Fruit fly (Drosophila melanogaster) whole organism, embryonic: ENCODE data around the gene CG17249.

ENCODE experiments used
- Atf6 ChIP-seq: fragments of 200-800 bp; sonication (Bioruptor generic); IDR thresholded peaks from 2 replicates; pipeline ENCODE4 v1.3.6; 2022; ENCODE audit warnings: missing biosample characterization, missing genetic modification characterization
- BEAF-32 ChIP-seq: fragments of 200-800 bp; sonication (Bioruptor generic); optimal IDR thresholded peaks from 3 replicates; lab custom pipeline; 2017; ENCODE audit warnings: missing biosample characterization, missing genetic modification characterization, mild to moderate bottlenecking, moderate library complexity, missing genetic modification reagents
- Bgb ChIP-seq: fragments of 200-800 bp; sonication (Bioruptor generic); IDR thresholded peaks from 2 replicates; pipeline ENCODE4 v1.3.6; 2022; ENCODE audit warnings: missing biosample characterization, missing genetic modification characterization; ENCODE audit not compliant: partially characterized antibody
- CG11247 ChIP-seq: fragments of 200-800 bp; sonication (Bioruptor generic); IDR thresholded peaks from 2 replicates; pipeline ENCODE4 v1.3.6; 2022; ENCODE audit warnings: missing biosample characterization, missing genetic modification characterization
- CG11695 ChIP-seq: fragments of 200-800 bp; sonication (Bioruptor generic); IDR thresholded peaks from 3 replicates; pipeline ENCODE4 v1.3.6; 2022; ENCODE audit warnings: missing biosample characterization, missing genetic modification characterization
- CG11696 ChIP-seq: fragments of 200-800 bp; sonication (Bioruptor generic); IDR thresholded peaks from 2 replicates; pipeline ENCODE4 v1.3.6; 2022; ENCODE audit warnings: missing biosample characterization, missing genetic modification characterization
- CG12942 ChIP-seq: fragments of 200-800 bp; sonication (Bioruptor generic); optimal IDR thresholded peaks from 3 replicates; lab custom pipeline; 2016; ENCODE audit warnings: missing biosample characterization, missing genetic modification characterization
- CG13123 ChIP-seq: fragments of 200-800 bp; sonication (Bioruptor generic); optimal IDR thresholded peaks from 2 replicates; lab custom pipeline; 2016; ENCODE audit warnings: missing biosample characterization, missing genetic modification characterization
- CG13624 ChIP-seq: fragments of 200-800 bp; sonication (Bioruptor generic); optimal IDR thresholded peaks from 2 replicates; lab custom pipeline; 2016; ENCODE audit warnings: missing biosample characterization, missing genetic modification characterization
- CG13894 ChIP-seq: fragments of 200-800 bp; sonication (Bioruptor generic); optimal IDR thresholded peaks from 3 replicates; lab custom pipeline; 2018; ENCODE audit warnings: missing biosample characterization, mild to moderate bottlenecking, missing genetic modification characterization, moderate library complexity
- CG17361 ChIP-seq: fragments of 200-800 bp; sonication (Bioruptor generic); IDR thresholded peaks from 3 replicates; pipeline ENCODE4 v1.3.6; 2022; ENCODE audit warnings: missing biosample characterization, missing genetic modification characterization
- CG1792 ChIP-seq: fragments of 200-800 bp; sonication (Bioruptor generic); optimal IDR thresholded peaks from 2 replicates; lab custom pipeline; 2016; ENCODE audit warnings: missing biosample characterization, missing genetic modification characterization
- CG1832 ChIP-seq: fragments of 200-800 bp; sonication (Bioruptor generic); optimal IDR thresholded peaks from 2 replicates; lab custom pipeline; 2017; ENCODE audit warnings: missing biosample characterization, mild to moderate bottlenecking, missing genetic modification characterization, inconsistent platforms
- CG2199 ChIP-seq: fragments of 200-800 bp; sonication (Bioruptor generic); IDR thresholded peaks from 3 replicates; pipeline ENCODE4 v1.3.6; 2022; ENCODE audit warnings: missing biosample characterization, missing genetic modification characterization
- CG2875 ChIP-seq: fragments of 200-800 bp; sonication (Bioruptor generic); optimal IDR thresholded peaks from 2 replicates; lab custom pipeline; 2017; ENCODE audit warnings: missing biosample characterization, mild to moderate bottlenecking, missing genetic modification characterization, missing genetic modification reagents
- CG42726 ChIP-seq: fragments of 200-800 bp; sonication (Bioruptor generic); IDR thresholded peaks from 2 replicates; pipeline ENCODE4 v1.3.6; 2022; ENCODE audit warnings: missing biosample characterization, missing genetic modification characterization; ENCODE audit not compliant: partially characterized antibody
- CG7745 ChIP-seq: fragments of 200-800 bp; sonication (Bioruptor generic); optimal IDR thresholded peaks from 2 replicates; lab custom pipeline; 2018; ENCODE audit warnings: missing biosample characterization, mild to moderate bottlenecking, missing genetic modification characterization, moderate library complexity
- CG7963 ChIP-seq: fragments of 200-800 bp; sonication (Bioruptor generic); IDR thresholded peaks from 3 replicates; pipeline ENCODE4 v1.3.6; 2022; ENCODE audit warnings: missing biosample characterization, missing genetic modification characterization; ENCODE audit not compliant: partially characterized antibody
- CkIIα-i1 ChIP-seq: fragments of 200-800 bp; sonication (Bioruptor generic); IDR thresholded peaks from 2 replicates; pipeline ENCODE4 v1.3.6; 2022; ENCODE audit warnings: missing biosample characterization, missing genetic modification characterization
- E2f2 ChIP-seq: fragments of 200-800 bp; sonication (Bioruptor generic); IDR thresholded peaks from 2 replicates; pipeline ENCODE4 v1.3.6; 2022; ENCODE audit warnings: missing biosample characterization, missing genetic modification characterization
- ERR ChIP-seq: fragments of 200-800 bp; sonication (Bioruptor generic); optimal IDR thresholded peaks from 2 replicates; lab custom pipeline; 2016; ENCODE audit warnings: missing biosample characterization, missing genetic modification characterization
- Hr39 ChIP-seq: fragments of >200 bp; optimal IDR thresholded peaks from 2 replicates; lab custom pipeline; 2017
- Max ChIP-seq: fragments of 200-800 bp; sonication (Bioruptor generic); optimal IDR thresholded peaks from 2 replicates; lab custom pipeline; 2016; ENCODE audit warnings: missing biosample characterization, mild to moderate bottlenecking, missing genetic modification characterization
- Sox102F ChIP-seq: fragments of 200-800 bp; sonication (Bioruptor generic); optimal IDR thresholded peaks from 2 replicates; lab custom pipeline; 2018; ENCODE audit warnings: missing biosample characterization, mild to moderate bottlenecking, missing genetic modification characterization, moderate library complexity
- abd-A ChIP-seq: fragments of 200-800 bp; sonication (Bioruptor generic); optimal IDR thresholded peaks from 3 replicates; lab custom pipeline; 2019; ENCODE audit warnings: missing biosample characterization, mild to moderate bottlenecking, missing genetic modification characterization, moderate library complexity
- ac ChIP-seq: fragments of 200-800 bp; sonication (Bioruptor generic); optimal IDR thresholded peaks from 3 replicates; lab custom pipeline; 2017; ENCODE audit warnings: missing biosample characterization, mild to moderate bottlenecking, missing genetic modification characterization
- cato ChIP-seq: fragments of 200-800 bp; sonication (Bioruptor generic); optimal IDR thresholded peaks from 2 replicates; lab custom pipeline; 2016; ENCODE audit warnings: missing biosample characterization, missing genetic modification characterization, borderline replicate concordance
- cwo ChIP-seq: fragments of 200-800 bp; sonication (Bioruptor generic); optimal IDR thresholded peaks from 3 replicates; lab custom pipeline; 2017; ENCODE audit warnings: missing biosample characterization, missing genetic modification characterization, mild to moderate bottlenecking, moderate library complexity, missing genetic modification reagents
- dati ChIP-seq: fragments of 200-800 bp; sonication (Bioruptor generic); IDR thresholded peaks from 2 replicates; pipeline ENCODE4 v1.3.6; 2022; ENCODE audit warnings: missing biosample characterization, missing genetic modification characterization
- emc ChIP-seq: fragments of 200-800 bp; sonication (Bioruptor generic); optimal IDR thresholded peaks from 2 replicates; lab custom pipeline; 2016; ENCODE audit warnings: missing biosample characterization, missing genetic modification characterization
- grn ChIP-seq: fragments of 200-800 bp; sonication (Bioruptor generic); optimal IDR thresholded peaks from 3 replicates; lab custom pipeline; 2017; ENCODE audit warnings: missing biosample characterization, missing genetic modification characterization
- gro ChIP-seq: fragments of 200-800 bp; sonication (Bioruptor generic); optimal IDR thresholded peaks from 2 replicates; lab custom pipeline; 2016; ENCODE audit warnings: missing biosample characterization, missing genetic modification characterization
- gsb ChIP-seq: fragments of 200-800 bp; sonication (Bioruptor generic); IDR thresholded peaks from 2 replicates; pipeline ENCODE4 v1.3.6; 2022; ENCODE audit warnings: missing biosample characterization, missing genetic modification characterization
- gt ChIP-seq: fragments of 200-800 bp; sonication (Bioruptor generic); IDR thresholded peaks from 2 replicates; pipeline ENCODE4 v1.3.6; 2022; ENCODE audit warnings: missing biosample characterization, missing genetic modification characterization
- hb ChIP-seq: fragments of 200-800 bp; sonication (Bioruptor generic); IDR thresholded peaks from 3 replicates; pipeline ENCODE4 v1.3.6; 2022; ENCODE audit warnings: missing biosample characterization, missing genetic modification characterization; ENCODE audit not compliant: partially characterized antibody
- jing ChIP-seq: fragments of 200-800 bp; sonication (Bioruptor generic); optimal IDR thresholded peaks from 2 replicates; lab custom pipeline; 2018; ENCODE audit warnings: missing biosample characterization, mild to moderate bottlenecking, missing genetic modification characterization
- nmo ChIP-seq: fragments of 200-800 bp; sonication (Bioruptor generic); optimal IDR thresholded peaks from 2 replicates; lab custom pipeline; 2018; ENCODE audit warnings: missing biosample characterization, mild to moderate bottlenecking, missing genetic modification characterization, moderate library complexity
- oc ChIP-seq: fragments of 200-800 bp; sonication (Bioruptor generic); optimal IDR thresholded peaks from 2 replicates; lab custom pipeline; 2018; ENCODE audit warnings: missing biosample characterization, mild to moderate bottlenecking, missing genetic modification characterization, moderate library complexity
- pan ChIP-seq, 4 experiments: fragments of >200 bp in 3 of 4; fragments of 200-800 bp in 1 of 4; sonication (Bioruptor generic) in 1 of 4; optimal IDR thresholded peaks in 3 of 4; IDR thresholded peaks in 1 of 4; 2 replicates each; pipeline versions ENCODE4 v1.3.6 to Lab custom; 2017 to 2022; ENCODE audit warnings: missing biosample characterization in 2 of 4, missing genetic modification characterization in 2 of 4, mixed read lengths in 1 of 4
- pfk ChIP-seq: fragments of 200-800 bp; sonication (Bioruptor generic); optimal IDR thresholded peaks from 2 replicates; lab custom pipeline; 2018; ENCODE audit warnings: missing biosample characterization, mild to moderate bottlenecking, missing genetic modification characterization, moderate library complexity
- salm ChIP-seq: fragments of 200-800 bp; sonication (Bioruptor generic); optimal IDR thresholded peaks from 2 replicates; lab custom pipeline; 2018; ENCODE audit warnings: missing biosample characterization, mild to moderate bottlenecking, missing genetic modification characterization
- sc ChIP-seq, 3 experiments: fragments of >200 bp in 2 of 3; fragments of 200-800 bp in 1 of 3; sonication (Bioruptor generic) in 1 of 3; optimal IDR thresholded peaks; 2 replicates in 2 of 3; 3 replicates in 1 of 3; lab custom pipeline; 2017; ENCODE audit warnings: mild to moderate bottlenecking in 1 of 3, missing biosample characterization in 1 of 3, missing genetic modification characterization in 1 of 3, missing genetic modification reagents in 1 of 3
- sd ChIP-seq: fragments of 200-800 bp; sonication (Bioruptor generic); optimal IDR thresholded peaks from 3 replicates; lab custom pipeline; 2018; ENCODE audit warnings: missing biosample characterization, mild to moderate bottlenecking, missing genetic modification characterization, moderate library complexity
- slbo ChIP-seq: fragments of 200-800 bp; sonication (Bioruptor generic); IDR thresholded peaks from 2 replicates; pipeline ENCODE4 v1.3.6; 2022; ENCODE audit warnings: missing biosample characterization, missing genetic modification characterization
- stwl ChIP-seq: fragments of 200-800 bp; sonication (Bioruptor generic); optimal IDR thresholded peaks from 3 replicates; lab custom pipeline; 2018; ENCODE audit warnings: missing biosample characterization, mild to moderate bottlenecking, missing genetic modification characterization, moderate library complexity
- sug ChIP-seq: fragments of 200-800 bp; optimal IDR thresholded peaks from 2 replicates; lab custom pipeline; 2019; ENCODE audit warnings: missing biosample characterization, mild to moderate bottlenecking, missing genetic modification characterization, moderate library complexity
- tup ChIP-seq: fragments of 200-800 bp; sonication (Bioruptor generic); optimal IDR thresholded peaks from 2 replicates; lab custom pipeline; 2016; ENCODE audit warnings: missing biosample characterization, mild to moderate bottlenecking, missing genetic modification characterization, moderate library complexity
- unc-4 ChIP-seq: fragments of 200-800 bp; sonication (Bioruptor generic); IDR thresholded peaks from 2 replicates; pipeline ENCODE4 v1.3.6; 2022; ENCODE audit warnings: missing biosample characterization, missing genetic modification characterization; ENCODE audit not compliant: partially characterized antibody
- vnd ChIP-seq: fragments of 200-800 bp; sonication (Bioruptor generic); IDR thresholded peaks from 3 replicates; pipeline ENCODE4 v1.3.6; 2022; ENCODE audit warnings: missing biosample characterization, missing genetic modification characterization; ENCODE audit not compliant: partially characterized antibody

The CG17249 gene

dm6 chr3L:1618116-1618727, 29.0 kb downstream of the CG17249 start, which contains the start of the genes CG13926, ABCB7 and CG33230 (continued):
- TF ChIP-seq stwl (tag; lab: Kevin White, UChicago), result no peak
- TF ChIP-seq slbo (GFP tag; lab: Robert Waterston, UW), result peak; percentile 39; the same call in 1 of the 2 replicates
- no peak for TF ChIP-seq tup (GFP tag; lab: Kevin White, UChicago)
- no peak for TF ChIP-seq CG13894 (tag; lab: Kevin White, UChicago)
- peak; percentile 64 for TF ChIP-seq BEAF-32 (GFP tag; lab: Kevin White, UChicago)
- no peak for TF ChIP-seq pan (optimal IDR thresholded peaks at IDR 0.05; lab: Kevin White, UChicago)
- no peak for TF ChIP-seq pan (GFP tag; optimal IDR thresholded peaks at IDR 0.05 in 1 of 2, IDR thresholded peaks at IDR 0.05 in 1 of 2)
- TF ChIP-seq gt (GFP tag; lab: Robert Waterston, UW), result no peak
- TF ChIP-seq CG11695 (GFP tag; lab: Robert Waterston, UW), result no peak
- TF ChIP-seq E2f2 (GFP tag; lab: Robert Waterston, UW), result no peak
- TF ChIP-seq CG2199 (GFP tag; lab: Robert Waterston, UW), result no peak
- TF ChIP-seq CG12942 (GFP tag; lab: Kevin White, UChicago), result no peak
- TF ChIP-seq CG1832 (GFP tag; lab: Kevin White, UChicago), result no peak
- TF ChIP-seq salm, result no peak
- TF ChIP-seq CG11696 (GFP tag; lab: Robert Waterston, UW), result no peak
- TF ChIP-seq CG13624, result peak; percentile 35
- TF ChIP-seq sug (tag; lab: Kevin White, UChicago), result peak; percentile 60
- peak; percentile 47 for TF ChIP-seq Bgb
- no peak for TF ChIP-seq CG11247
- no peak for TF ChIP-seq emc
- no peak for TF ChIP-seq jing (GFP tag; lab: Kevin White, UChicago)
- no peak for TF ChIP-seq CG2875
- no peak for TF ChIP-seq grn (GFP tag; lab: Kevin White, UChicago)
- TF ChIP-seq Max (GFP tag; lab: Kevin White, UChicago), result peak; percentile 44
- no peak for TF ChIP-seq pfk (GFP tag; lab: Kevin White, UChicago)
- TF ChIP-seq oc (tag; lab: Kevin White, UChicago), result no peak
- TF ChIP-seq vnd (GFP tag; lab: Robert Waterston, UW), result no peak
- no peak for TF ChIP-seq CG13123 (GFP tag; lab: Kevin White, UChicago)
- no peak for TF ChIP-seq sc (optimal IDR thresholded peaks at IDR 0.05; lab: Kevin White, UChicago)
- TF ChIP-seq sc (GFP tag; optimal IDR thresholded peaks at IDR 0.05; lab: Kevin White, UChicago), result no peak
- no peak for TF ChIP-seq Sox102F (GFP tag; lab: Kevin White, UChicago)
- no peak; the same call in 2 of the 3 replicates for TF ChIP-seq CG17361 (GFP tag; lab: Robert Waterston, UW)
- TF ChIP-seq ERR (GFP tag; lab: Kevin White, UChicago), result no peak
- TF ChIP-seq ac (GFP tag; lab: Kevin White, UChicago), result no peak
- no peak for TF ChIP-seq CG7745
- TF ChIP-seq abd-A, result no peak
- TF ChIP-seq cato (GFP tag; lab: Kevin White, UChicago), result no peak
- no peak for TF ChIP-seq sd (tag; lab: Kevin White, UChicago)
- TF ChIP-seq gro (GFP tag; lab: Kevin White, UChicago), result no peak
- TF ChIP-seq cwo (GFP tag; lab: Kevin White, UChicago), result peak; percentile 50
- no peak for TF ChIP-seq CkIIα-i1 (GFP tag; lab: Robert Waterston, UW)
- no peak for TF ChIP-seq dati
- TF ChIP-seq CG42726 (GFP tag; lab: Robert Waterston, UW), result no peak
- TF ChIP-seq unc-4 (GFP tag; lab: Robert Waterston, UW), result 0 out of 2 replicates have a peak, but pooled peaks have one; percentile 38
- TF ChIP-seq Atf6 (GFP tag; lab: Robert Waterston, UW), result no peak
- no peak for TF ChIP-seq Hr39 (lab: Kevin White, UChicago)
- TF ChIP-seq nmo, result peak; percentile 56
- no peak for TF ChIP-seq CG1792 (GFP tag; lab: Kevin White, UChicago)
- TF ChIP-seq gsb (GFP tag; lab: Robert Waterston, UW), result no peak
- no peak for TF ChIP-seq CG7963 (GFP tag; lab: Robert Waterston, UW)
- TF ChIP-seq hb (GFP tag; lab: Robert Waterston, UW), result no peak
